Fruit fly (Drosophila melanogaster) whole organism, embryonic: ENCODE results near the gene HipHop.
A peak's percentile ranks its signal among the peaks of the same experiment; 100 is the strongest.

Source experiments
- BEAF-32 ChIP-seq: fragments of 200-800 bp; sonication (Bioruptor generic); optimal IDR thresholded peaks from 3 replicates; lab custom pipeline; 2017; ENCODE audit warnings: missing biosample characterization, missing genetic modification characterization, mild to moderate bottlenecking, moderate library complexity, missing genetic modification reagents
- C15 ChIP-seq: fragments of 200-800 bp; sonication (Bioruptor generic); IDR thresholded peaks from 3 replicates; pipeline ENCODE4 v1.3.6; 2022; ENCODE audit warnings: missing biosample characterization, missing genetic modification characterization
- CG17186 ChIP-seq: fragments of 200-800 bp; sonication (Bioruptor generic); optimal IDR thresholded peaks from 3 replicates; lab custom pipeline; 2017; ENCODE audit warnings: missing biosample characterization, missing genetic modification reagents, missing genetic modification characterization
- CG17385 ChIP-seq: fragments of 200-800 bp; sonication (Bioruptor generic); optimal IDR thresholded peaks from 3 replicates; lab custom pipeline; 2018; ENCODE audit warnings: missing biosample characterization, mild to moderate bottlenecking, missing genetic modification characterization
- CG17568 ChIP-seq: fragments of 200-800 bp; sonication (Bioruptor generic); optimal IDR thresholded peaks from 2 replicates; lab custom pipeline; 2018; ENCODE audit warnings: missing biosample characterization, mild to moderate bottlenecking, missing genetic modification characterization, moderate library complexity
- CG17612 ChIP-seq: fragments of 200-800 bp; sonication (Bioruptor generic); IDR thresholded peaks from 2 replicates; pipeline ENCODE4 v1.3.6; 2022; ENCODE audit warnings: missing biosample characterization, missing genetic modification characterization
- CG4360 ChIP-seq: fragments of 200-800 bp; sonication (Bioruptor generic); IDR thresholded peaks from 2 replicates; pipeline ENCODE4 v1.3.6; 2022; ENCODE audit warnings: missing biosample characterization, missing genetic modification characterization
- CG5245 ChIP-seq: fragments of 200-800 bp; sonication (Bioruptor generic); optimal IDR thresholded peaks from 3 replicates; lab custom pipeline; 2016; ENCODE audit warnings: missing biosample characterization, missing genetic modification characterization
- CG6272 ChIP-seq: fragments of 200-800 bp; sonication (Bioruptor generic); IDR thresholded peaks from 2 replicates; pipeline ENCODE4 v1.3.6; 2022; ENCODE audit warnings: missing biosample characterization, missing genetic modification characterization
- CG8281 ChIP-seq: fragments of 200-800 bp; sonication (Bioruptor generic); optimal IDR thresholded peaks from 2 replicates; lab custom pipeline; 2018; ENCODE audit warnings: missing biosample characterization, mild to moderate bottlenecking, missing genetic modification characterization, moderate library complexity
- CG8478 ChIP-seq: fragments of >200 bp; optimal IDR thresholded peaks from 2 replicates; lab custom pipeline; 2018
- CG9437 ChIP-seq: fragments of 200-800 bp; sonication (Bioruptor generic); optimal IDR thresholded peaks from 2 replicates; lab custom pipeline; 2018; ENCODE audit warnings: missing biosample characterization, mild to moderate bottlenecking, missing genetic modification characterization
- CG9876 ChIP-seq: fragments of 200-800 bp; sonication (Bioruptor generic); optimal IDR thresholded peaks from 2 replicates; lab custom pipeline; 2016; ENCODE audit warnings: missing biosample characterization, missing genetic modification characterization
- CTCF ChIP-seq: fragments of 200-800 bp; sonication (Bioruptor generic); optimal IDR thresholded peaks from 2 replicates; lab custom pipeline; 2017; ENCODE audit warnings: missing biosample characterization, mild to moderate bottlenecking, missing genetic modification characterization, moderate library complexity
- CrebB ChIP-seq: fragments of 200-800 bp; sonication (Bioruptor generic); optimal IDR thresholded peaks from 3 replicates; lab custom pipeline; 2018; ENCODE audit warnings: missing biosample characterization, mild to moderate bottlenecking, missing genetic modification characterization
- D ChIP-seq, 2 experiments: fragments of 200-800 bp in 1 of 2; fragments of >200 bp in 1 of 2; sonication (Bioruptor generic) in 1 of 2; optimal IDR thresholded peaks; 2 replicates in 1 of 2; 3 replicates in 1 of 2; lab custom pipeline; 2017; ENCODE audit warnings: mild to moderate bottlenecking in 1 of 2, missing biosample characterization in 1 of 2, missing genetic modification characterization in 1 of 2, missing genetic modification reagents in 1 of 2
- Dek ChIP-seq: fragments of 200-800 bp; sonication (Bioruptor generic); optimal IDR thresholded peaks from 3 replicates; lab custom pipeline; 2019; ENCODE audit warnings: missing biosample characterization, mild to moderate bottlenecking, missing genetic modification characterization, moderate library complexity
- HLH54F ChIP-seq: fragments of 200-800 bp; sonication (Bioruptor generic); optimal IDR thresholded peaks from 3 replicates; lab custom pipeline; 2016; ENCODE audit warnings: missing biosample characterization, missing genetic modification characterization
- Kr ChIP-seq: fragments of 200-800 bp; sonication (Bioruptor generic); optimal IDR thresholded peaks from 2 replicates; lab custom pipeline; 2017; ENCODE audit warnings: missing biosample characterization, mild to moderate bottlenecking, missing genetic modification characterization
- Myb ChIP-seq: fragments of 200-800 bp; sonication (Bioruptor generic); optimal IDR thresholded peaks from 2 replicates; lab custom pipeline; 2016; ENCODE audit warnings: missing biosample characterization, missing genetic modification characterization
- NFAT ChIP-seq: fragments of 200-800 bp; sonication (Bioruptor generic); IDR thresholded peaks from 2 replicates; pipeline ENCODE4 v1.3.6; 2022; ENCODE audit warnings: missing biosample characterization, missing genetic modification characterization
- Pdp1 ChIP-seq, 2 experiments: fragments of 200-800 bp; sonication (Bioruptor generic); optimal IDR thresholded peaks; 3 replicates each; lab custom pipeline; 2016; ENCODE audit warnings: missing biosample characterization in 2 of 2, missing genetic modification characterization in 2 of 2, mild to moderate bottlenecking in 1 of 2, moderate library complexity in 1 of 2
- Sox102F ChIP-seq: fragments of 200-800 bp; sonication (Bioruptor generic); optimal IDR thresholded peaks from 2 replicates; lab custom pipeline; 2018; ENCODE audit warnings: missing biosample characterization, mild to moderate bottlenecking, missing genetic modification characterization, moderate library complexity
- Taf1 ChIP-seq: fragments of 200-800 bp; sonication (Bioruptor generic); IDR thresholded peaks from 2 replicates; pipeline ENCODE4 v1.3.6; 2022; ENCODE audit warnings: missing biosample characterization, missing genetic modification characterization
- cas ChIP-seq: fragments of 200-800 bp; sonication (Bioruptor generic); IDR thresholded peaks from 2 replicates; pipeline ENCODE4 v1.3.6; 2022; ENCODE audit warnings: missing biosample characterization, missing genetic modification characterization
- crp ChIP-seq, 2 experiments: fragments of 200-800 bp; sonication (Bioruptor generic); optimal IDR thresholded peaks; 2 replicates in 1 of 2; 3 replicates in 1 of 2; lab custom pipeline; 2017; ENCODE audit warnings: missing biosample characterization in 2 of 2, missing genetic modification characterization in 2 of 2, mild to moderate bottlenecking in 1 of 2, moderate library complexity in 1 of 2
- danr ChIP-seq: fragments of 200-800 bp; sonication (Bioruptor generic); IDR thresholded peaks from 2 replicates; pipeline ENCODE4 v1.3.6; 2022; ENCODE audit warnings: missing biosample characterization, missing genetic modification characterization
- dm ChIP-seq: fragments of 200-800 bp; sonication (Bioruptor generic); optimal IDR thresholded peaks from 3 replicates; lab custom pipeline; 2016; ENCODE audit warnings: missing biosample characterization, missing genetic modification characterization
- fd3F ChIP-seq: fragments of 200-800 bp; sonication (Bioruptor generic); optimal IDR thresholded peaks from 2 replicates; lab custom pipeline; 2018; ENCODE audit warnings: missing biosample characterization, mild to moderate bottlenecking, missing genetic modification characterization, moderate library complexity
- gce ChIP-seq: fragments of 200-800 bp; sonication (Bioruptor generic); IDR thresholded peaks from 3 replicates; pipeline ENCODE4 v1.3.6; 2022; ENCODE audit warnings: missing biosample characterization, missing genetic modification characterization
- gcm ChIP-seq: fragments of 200-800 bp; sonication (Bioruptor generic); optimal IDR thresholded peaks from 2 replicates; lab custom pipeline; 2019; ENCODE audit warnings: missing biosample characterization, mild to moderate bottlenecking, missing genetic modification characterization, moderate library complexity
- hb ChIP-seq: fragments of 200-800 bp; sonication (Bioruptor generic); IDR thresholded peaks from 3 replicates; pipeline ENCODE4 v1.3.6; 2022; ENCODE audit warnings: missing biosample characterization, missing genetic modification characterization; ENCODE audit not compliant: partially characterized antibody
- jumu ChIP-seq: fragments of 200-800 bp; sonication (Bioruptor generic); optimal IDR thresholded peaks from 3 replicates; lab custom pipeline; 2016; ENCODE audit warnings: missing biosample characterization, missing genetic modification characterization
- lab ChIP-seq: fragments of 200-800 bp; sonication (Bioruptor generic); optimal IDR thresholded peaks from 3 replicates; lab custom pipeline; 2017; ENCODE audit warnings: missing biosample characterization, missing genetic modification characterization, mild to moderate bottlenecking, moderate library complexity, missing genetic modification reagents
- lbe ChIP-seq: fragments of 200-800 bp; sonication (Bioruptor generic); optimal IDR thresholded peaks from 2 replicates; lab custom pipeline; 2016; ENCODE audit warnings: missing biosample characterization, mild to moderate bottlenecking, missing genetic modification characterization
- pan ChIP-seq, 4 experiments: fragments of >200 bp in 3 of 4; fragments of 200-800 bp in 1 of 4; sonication (Bioruptor generic) in 1 of 4; optimal IDR thresholded peaks in 3 of 4; IDR thresholded peaks in 1 of 4; 2 replicates each; pipeline versions ENCODE4 v1.3.6 to Lab custom; 2017 to 2022; ENCODE audit warnings: missing biosample characterization in 2 of 4, missing genetic modification characterization in 2 of 4, mixed read lengths in 1 of 4
- pb ChIP-seq: fragments of 200-800 bp; sonication (Bioruptor generic); optimal IDR thresholded peaks from 3 replicates; lab custom pipeline; 2016; ENCODE audit warnings: missing biosample characterization, missing genetic modification characterization
- phol ChIP-seq: fragments of 200-800 bp; sonication (Bioruptor generic); optimal IDR thresholded peaks from 3 replicates; lab custom pipeline; 2018; ENCODE audit warnings: missing biosample characterization, mild to moderate bottlenecking, missing genetic modification characterization, moderate library complexity
- pnt ChIP-seq: fragments of 200-800 bp; sonication (Bioruptor generic); optimal IDR thresholded peaks from 3 replicates; lab custom pipeline; 2016; ENCODE audit warnings: missing biosample characterization, missing genetic modification characterization
- ranshi ChIP-seq: fragments of 200-800 bp; sonication (Bioruptor generic); IDR thresholded peaks from 2 replicates; pipeline ENCODE4 v1.3.6; 2022; ENCODE audit warnings: missing biosample characterization, missing genetic modification characterization
- sc ChIP-seq, 3 experiments: fragments of >200 bp in 2 of 3; fragments of 200-800 bp in 1 of 3; sonication (Bioruptor generic) in 1 of 3; optimal IDR thresholded peaks; 2 replicates in 2 of 3; 3 replicates in 1 of 3; lab custom pipeline; 2017; ENCODE audit warnings: mild to moderate bottlenecking in 1 of 3, missing biosample characterization in 1 of 3, missing genetic modification characterization in 1 of 3, missing genetic modification reagents in 1 of 3
- schlank ChIP-seq: fragments of 200-800 bp; sonication (Bioruptor generic); optimal IDR thresholded peaks from 2 replicates; lab custom pipeline; 2018; ENCODE audit warnings: missing biosample characterization, mild to moderate bottlenecking, missing genetic modification characterization
- sens ChIP-seq: fragments of 200-800 bp; sonication (Bioruptor generic); peaks from one replicate; lab custom pipeline; 2016; ENCODE audit warnings: missing biosample characterization, missing genetic modification characterization
- sima ChIP-seq: fragments of 200-800 bp; sonication (Bioruptor generic); optimal IDR thresholded peaks from 2 replicates; lab custom pipeline; 2016; ENCODE audit warnings: missing biosample characterization, missing genetic modification characterization
- ssp ChIP-seq: fragments of 200-800 bp; sonication (Bioruptor generic); IDR thresholded peaks from 2 replicates; pipeline ENCODE4 v1.3.6; 2022; ENCODE audit warnings: missing biosample characterization, missing genetic modification characterization
- sug ChIP-seq: fragments of 200-800 bp; optimal IDR thresholded peaks from 2 replicates; lab custom pipeline; 2019; ENCODE audit warnings: missing biosample characterization, mild to moderate bottlenecking, missing genetic modification characterization, moderate library complexity
- tgo ChIP-seq: fragments of 200-800 bp; sonication (Bioruptor generic); IDR thresholded peaks from 3 replicates; pipeline ENCODE4 v1.3.6; 2022; ENCODE audit warnings: missing biosample characterization, missing genetic modification characterization
- wek ChIP-seq: fragments of 200-800 bp; sonication (Bioruptor generic); optimal IDR thresholded peaks from 3 replicates; lab custom pipeline; 2018; ENCODE audit warnings: missing biosample characterization, mild to moderate bottlenecking, missing genetic modification characterization, moderate library complexity

Gene HipHop

dm6 chr3L:18869035-18869826 is 48.3 kb downstream of the HipHop start, which contains the start of gene Grx1 (continued):
- TF ChIP-seq D (optimal IDR thresholded peaks at IDR 0.05; lab: Kevin White, UChicago): no peak
- TF ChIP-seq D (GFP tag; optimal IDR thresholded peaks at IDR 0.05; lab: Kevin White, UChicago): peak; percentile 47
- TF ChIP-seq lab: peak; percentile 70
- TF ChIP-seq crp (GFP tag; optimal IDR thresholded peaks at IDR 0.05; lab: Kevin White, UChicago): peak; percentile 49 to 90
- TF ChIP-seq sc (optimal IDR thresholded peaks at IDR 0.05; lab: Kevin White, UChicago): no peak
- TF ChIP-seq sc (GFP tag; optimal IDR thresholded peaks at IDR 0.05; lab: Kevin White, UChicago): peak; percentile 38
- no peak for TF ChIP-seq Dek (tag; lab: Kevin White, UChicago)
- TF ChIP-seq ranshi: no peak
- TF ChIP-seq CG8281 (tag; lab: Kevin White, UChicago): no peak
- TF ChIP-seq phol (tag; lab: Kevin White, UChicago): peak; percentile 50
- peak; percentile 32; the same call in 1 of the 2 replicates for TF ChIP-seq Taf1 (GFP tag; lab: Robert Waterston, UW)
- peak; percentile 95 for TF ChIP-seq sens (GFP tag; lab: Kevin White, UChicago)
- TF ChIP-seq CG4360 (GFP tag; lab: Robert Waterston, UW): no peak
- TF ChIP-seq CrebB (tag; lab: Kevin White, UChicago): peak; percentile 38
- peak; percentile 40 for TF ChIP-seq dm
- TF ChIP-seq jumu (GFP tag; lab: Kevin White, UChicago): no peak
- peak; percentile 52; the same call in 1 of the 2 replicates for TF ChIP-seq ssp
- no peak for TF ChIP-seq CG6272 (GFP tag; lab: Robert Waterston, UW)
- TF ChIP-seq danr (GFP tag; lab: Robert Waterston, UW): no peak
- no peak for TF ChIP-seq sima (GFP tag; lab: Kevin White, UChicago)
- TF ChIP-seq Myb: peak; percentile 21
- no peak for TF ChIP-seq pb (GFP tag; lab: Kevin White, UChicago)
- TF ChIP-seq lbe (GFP tag; lab: Kevin White, UChicago): peak; percentile 63
- TF ChIP-seq pan (optimal IDR thresholded peaks at IDR 0.05; lab: Kevin White, UChicago): no peak
- no peak for TF ChIP-seq pan (GFP tag; optimal IDR thresholded peaks at IDR 0.05 in 1 of 2, IDR thresholded peaks at IDR 0.05 in 1 of 2)
- peak; percentile 38 for TF ChIP-seq HLH54F (GFP tag; lab: Kevin White, UChicago)
- peak; percentile 54 for TF ChIP-seq Sox102F (GFP tag; lab: Kevin White, UChicago)
- TF ChIP-seq C15 (GFP tag; lab: Robert Waterston, UW): no peak
- peak; percentile 51 for TF ChIP-seq CG17385 (GFP tag; lab: Kevin White, UChicago)
- TF ChIP-seq wek (GFP tag; lab: Kevin White, UChicago): peak; percentile 97
- TF ChIP-seq CG9876 (GFP tag; lab: Kevin White, UChicago): no peak
- TF ChIP-seq NFAT: peak; percentile 42; the same call in 1 of the 2 replicates
- TF ChIP-seq CG5245 (GFP tag; lab: Kevin White, UChicago): no peak
- no peak for TF ChIP-seq cas (GFP tag; lab: Robert Waterston, UW)
- TF ChIP-seq CTCF (GFP tag; lab: Kevin White, UChicago): no peak
- TF ChIP-seq sug: peak; percentile 55
- TF ChIP-seq CG17612 (GFP tag; lab: Robert Waterston, UW): no peak
- TF ChIP-seq gcm: peak; percentile 55
- peak; percentile 43 to 92 for TF ChIP-seq Pdp1 (GFP tag; optimal IDR thresholded peaks at IDR 0.05; lab: Kevin White, UChicago)
- TF ChIP-seq BEAF-32 (GFP tag; lab: Kevin White, UChicago): peak; percentile 23
- TF ChIP-seq pnt (GFP tag; lab: Kevin White, UChicago): no peak
- TF ChIP-seq CG9437 (GFP tag; lab: Kevin White, UChicago): peak; percentile 37
- TF ChIP-seq tgo (GFP tag; lab: Robert Waterston, UW): peak; percentile 26; the same call in 1 of the 3 replicates
- TF ChIP-seq fd3F (GFP tag; lab: Kevin White, UChicago): peak; percentile 58
- TF ChIP-seq hb (GFP tag; lab: Robert Waterston, UW): no peak
- no peak for TF ChIP-seq CG8478
- peak; percentile 60 for TF ChIP-seq CG17568 (GFP tag; lab: Kevin White, UChicago)
- peak; percentile 9 for TF ChIP-seq CG17186 (GFP tag; lab: Kevin White, UChicago)
- TF ChIP-seq Kr (GFP tag; lab: Kevin White, UChicago): no peak
- TF ChIP-seq gce (GFP tag; lab: Robert Waterston, UW): no peak
- TF ChIP-seq schlank (tag; lab: Kevin White, UChicago): no peak
